Fruit fly (Drosophila melanogaster): Measurements from ENCODE around the gene Duox.

- TF ChIP-seq CG14711 (tag; optimal IDR thresholded peaks at IDR 0.05) = peak; percentile 10
- peak; percentile 36 for TF ChIP-seq Crg-1 (GFP tag; optimal IDR thresholded peaks at IDR 0.05)
- peak; percentile 99 for TF ChIP-seq kay (GFP tag; ENCODE audit: borderline replicate concordance)
Measured at dm6 chr2L:2857862-2858734, 28.1 kb upstream of the Duox start.
